Fruit fly (Drosophila melanogaster): ENCODE measurements around the gene Aven.

Aven gene

dm6 chrX:12613248-12613805 is 16.1 kb downstream of the Aven start (continued):
- TF ChIP-seq Gsc (GFP tag; IDR thresholded peaks at IDR 0.05) (no peak), cato (GFP tag; optimal IDR thresholded peaks at IDR 0.05; ENCODE audit: borderline replicate concordance) (no peak), wdn (GFP tag; IDR thresholded peaks at IDR 0.05) (no peak), CG18599 (GFP tag; optimal IDR thresholded peaks at IDR 0.05) (peak; percentile 44), sr (GFP tag; IDR thresholded peaks at IDR 0.05) (no peak), Optix (GFP tag; IDR thresholded peaks at IDR 0.05) (no peak), Nf-YB (GFP tag; optimal IDR thresholded peaks at IDR 0.05) (no peak), Ada2b (GFP tag; IDR thresholded peaks at IDR 0.05) (no peak), row (GFP tag; IDR thresholded peaks at IDR 0.05) (peak; percentile 51; the same call in 2 of the 3 replicates), CG9876 (GFP tag; optimal IDR thresholded peaks at IDR 0.05) (no peak), jumu (GFP tag; optimal IDR thresholded peaks at IDR 0.05) (no peak), NFAT (GFP tag; IDR thresholded peaks at IDR 0.05) (no peak), ato (GFP tag; IDR thresholded peaks at IDR 0.05; ENCODE audit: partially characterized antibody) (no peak), zen2 (GFP tag; IDR thresholded peaks at IDR 0.05; ENCODE audit: partially characterized antibody) (no peak), peb (GFP tag; IDR thresholded peaks at IDR 0.05) (no peak), p53 (GFP tag; optimal IDR thresholded peaks at IDR 0.05) (no peak), ab (GFP tag; optimal IDR thresholded peaks at IDR 0.05) (no peak), CG34422 (GFP tag; IDR thresholded peaks at IDR 0.05) (no peak), CG18262 (tag; optimal IDR thresholded peaks at IDR 0.05) (no peak), CG6813 (GFP tag; optimal IDR thresholded peaks at IDR 0.05) (no peak), zfh1 (GFP tag; IDR thresholded peaks at IDR 0.05) (no peak), grau (tag; optimal IDR thresholded peaks at IDR 0.05) (peak; percentile 45), Nf-YA (GFP tag; IDR thresholded peaks at IDR 0.05) (no peak), gcm (GFP tag; optimal IDR thresholded peaks at IDR 0.05) (no peak), usp (GFP tag; optimal IDR thresholded peaks at IDR 0.05) (no peak), Atf-2 (GFP tag; optimal IDR thresholded peaks at IDR 0.05) (no peak), ewg (GFP tag; optimal IDR thresholded peaks at IDR 0.05) (no peak), Mes4 (GFP tag; optimal IDR thresholded peaks at IDR 0.05) (no peak), crp (GFP tag; optimal IDR thresholded peaks at IDR 0.05) (no peak), CG10979 (tag; optimal IDR thresholded peaks at IDR 0.05) (no peak), aop (GFP tag; IDR thresholded peaks at IDR 0.05) (no peak), run (tag; optimal IDR thresholded peaks at IDR 0.05) (no peak), CG12155 (GFP tag; optimal IDR thresholded peaks at IDR 0.05) (no peak), maf-S (GFP tag; optimal IDR thresholded peaks at IDR 0.05) (no peak), jing (GFP tag; optimal IDR thresholded peaks at IDR 0.05) (no peak), CG8765 (GFP tag; IDR thresholded peaks at IDR 0.05) (no peak), CG14014 (GFP tag; IDR thresholded peaks at IDR 0.05) (no peak), kni (GFP tag; optimal IDR thresholded peaks at IDR 0.05) (no peak), gfzf (GFP tag; optimal IDR thresholded peaks at IDR 0.05) (no peak), tap (tag; optimal IDR thresholded peaks at IDR 0.05) (no peak), CG11093 (GFP tag; IDR thresholded peaks at IDR 0.05) (no peak), CG6654 (GFP tag; optimal IDR thresholded peaks at IDR 0.05) (no peak), so (GFP tag; IDR thresholded peaks at IDR 0.05) (no peak), CG9817 (tag; optimal IDR thresholded peaks at IDR 0.05) (no peak), nerfin-2 (GFP tag; IDR thresholded peaks at IDR 0.05; ENCODE audit: partially characterized antibody) (no peak), CG8924 (tag; optimal IDR thresholded peaks at IDR 0.05) (peak; percentile 23), CG12659 (GFP tag; optimal IDR thresholded peaks at IDR 0.05) (no peak), CG9215 (GFP tag; IDR thresholded peaks at IDR 0.05) (no peak), CG1603 (tag; optimal IDR thresholded peaks at IDR 0.05) (no peak), ssp (GFP tag; IDR thresholded peaks at IDR 0.05) (no peak), Dp (GFP tag; optimal IDR thresholded peaks at IDR 0.05) (no peak)
